Fruit fly (Drosophila melanogaster) whole organism, embryonic: ENCODE measurements around the gene CG32985.

ENCODE experiments used
- CG10321 ChIP-seq: fragments of 200-800 bp; sonication (Bioruptor generic); IDR thresholded peaks from 2 replicates; pipeline ENCODE4 v1.3.6; 2022; ENCODE audit warnings: missing biosample characterization, missing genetic modification characterization
- CG10543 ChIP-seq: fragments of 200-800 bp; sonication (Bioruptor generic); optimal IDR thresholded peaks from 3 replicates; lab custom pipeline; 2017; ENCODE audit warnings: missing biosample characterization, mild to moderate bottlenecking, missing genetic modification characterization, moderate library complexity
- CG11093 ChIP-seq: fragments of 200-800 bp; sonication (Bioruptor generic); IDR thresholded peaks from 3 replicates; pipeline ENCODE4 v1.3.6; 2022; ENCODE audit warnings: missing biosample characterization, missing genetic modification characterization
- CG11504 ChIP-seq: fragments of 200-800 bp; sonication (Bioruptor generic); optimal IDR thresholded peaks from 3 replicates; lab custom pipeline; 2019; ENCODE audit warnings: missing biosample characterization, mild to moderate bottlenecking, missing genetic modification characterization, moderate library complexity
- CG11695 ChIP-seq: fragments of 200-800 bp; sonication (Bioruptor generic); IDR thresholded peaks from 3 replicates; pipeline ENCODE4 v1.3.6; 2022; ENCODE audit warnings: missing biosample characterization, missing genetic modification characterization
- CG12155 ChIP-seq: fragments of 200-800 bp; sonication (Bioruptor generic); optimal IDR thresholded peaks from 3 replicates; lab custom pipeline; 2016; ENCODE audit warnings: missing biosample characterization, missing genetic modification characterization
- CG12299 ChIP-seq: fragments of 200-800 bp; sonication (Bioruptor generic); optimal IDR thresholded peaks from 2 replicates; lab custom pipeline; 2018; ENCODE audit warnings: missing biosample characterization, mild to moderate bottlenecking, missing genetic modification characterization
- CG12769 ChIP-seq: fragments of 200-800 bp; sonication (Bioruptor generic); optimal IDR thresholded peaks from 2 replicates; lab custom pipeline; 2019; ENCODE audit warnings: missing biosample characterization, mild to moderate bottlenecking, missing genetic modification characterization, moderate library complexity
- CG14014 ChIP-seq: fragments of 200-800 bp; sonication (Bioruptor generic); IDR thresholded peaks from 2 replicates; pipeline ENCODE4 v1.3.6; 2022; ENCODE audit warnings: missing biosample characterization, missing genetic modification characterization
- CG18476 ChIP-seq: fragments of 200-800 bp; sonication (Bioruptor generic); optimal IDR thresholded peaks from 2 replicates; lab custom pipeline; 2016; ENCODE audit warnings: missing biosample characterization, mild to moderate bottlenecking, missing genetic modification characterization
- CG18599 ChIP-seq: fragments of 200-800 bp; sonication (Bioruptor generic); optimal IDR thresholded peaks from 3 replicates; lab custom pipeline; 2017; ENCODE audit warnings: missing biosample characterization, missing genetic modification characterization, mild to moderate bottlenecking, moderate library complexity, missing genetic modification reagents
- CG2120 ChIP-seq: fragments of 200-800 bp; sonication (Bioruptor generic); optimal IDR thresholded peaks from 3 replicates; lab custom pipeline; 2016; ENCODE audit warnings: missing biosample characterization, missing genetic modification characterization
- CG32532 ChIP-seq: fragments of 200-800 bp; sonication (Bioruptor generic); IDR thresholded peaks from 2 replicates; pipeline ENCODE4 v1.3.6; 2022; ENCODE audit warnings: missing biosample characterization, missing genetic modification characterization
- CG34422 ChIP-seq: fragments of 200-800 bp; sonication (Bioruptor generic); IDR thresholded peaks from 3 replicates; pipeline ENCODE4 v1.3.6; 2022; ENCODE audit warnings: missing biosample characterization, missing genetic modification characterization
- CG3847 ChIP-seq: fragments of 200-800 bp; sonication (Bioruptor generic); IDR thresholded peaks from 2 replicates; pipeline ENCODE4 v1.3.6; 2022; ENCODE audit warnings: missing biosample characterization, missing genetic modification characterization
- CG4424 ChIP-seq: fragments of 200-800 bp; sonication (Bioruptor generic); optimal IDR thresholded peaks from 3 replicates; lab custom pipeline; 2016; ENCODE audit warnings: missing biosample characterization, missing genetic modification characterization
- CG8290 ChIP-seq, 3 experiments: fragments of 200-800 bp; sonication (Bioruptor generic); optimal IDR thresholded peaks; 2 replicates each; lab custom pipeline; 2016 to 2019; ENCODE audit warnings: missing biosample characterization in 3 of 3, missing genetic modification characterization in 3 of 3, mild to moderate bottlenecking in 2 of 3, moderate library complexity in 1 of 3
- CG8924 ChIP-seq: fragments of 200-800 bp; optimal IDR thresholded peaks from 3 replicates; lab custom pipeline; 2019; ENCODE audit warnings: missing biosample characterization, mild to moderate bottlenecking, missing genetic modification characterization, moderate library complexity
- CG9876 ChIP-seq: fragments of 200-800 bp; sonication (Bioruptor generic); optimal IDR thresholded peaks from 2 replicates; lab custom pipeline; 2016; ENCODE audit warnings: missing biosample characterization, missing genetic modification characterization
- Dbx ChIP-seq: fragments of 200-800 bp; sonication (Bioruptor generic); IDR thresholded peaks from 3 replicates; pipeline ENCODE4 v1.3.6; 2022; ENCODE audit warnings: missing biosample characterization, missing genetic modification characterization
- Doc3 ChIP-seq: fragments of 200-800 bp; sonication (Bioruptor generic); IDR thresholded peaks from 3 replicates; pipeline ENCODE4 v1.3.6; 2022; ENCODE audit warnings: missing biosample characterization, missing genetic modification characterization; ENCODE audit not compliant: partially characterized antibody
- Med ChIP-seq: fragments of 200-800 bp; sonication (Bioruptor generic); peaks from one replicate; lab custom pipeline; 2016; ENCODE audit warnings: missing biosample characterization, missing genetic modification characterization, mild to moderate bottlenecking, inconsistent platforms, moderate library complexity
- PHDP ChIP-seq: fragments of 200-800 bp; sonication (Bioruptor generic); optimal IDR thresholded peaks from 3 replicates; lab custom pipeline; 2018; ENCODE audit warnings: missing biosample characterization, mild to moderate bottlenecking, missing genetic modification characterization, moderate library complexity
- Pdp1 ChIP-seq, 2 experiments: fragments of 200-800 bp; sonication (Bioruptor generic); optimal IDR thresholded peaks; 3 replicates each; lab custom pipeline; 2016; ENCODE audit warnings: missing biosample characterization in 2 of 2, missing genetic modification characterization in 2 of 2, mild to moderate bottlenecking in 1 of 2, moderate library complexity in 1 of 2
- Poxn ChIP-seq: fragments of 200-800 bp; sonication (Bioruptor generic); IDR thresholded peaks from 2 replicates; pipeline ENCODE4 v1.3.6; 2022; ENCODE audit warnings: missing biosample characterization, missing genetic modification characterization
- Rfx ChIP-seq: fragments of 200-800 bp; sonication (Bioruptor generic); IDR thresholded peaks from 2 replicates; pipeline ENCODE4 v1.3.6; 2022; ENCODE audit warnings: missing biosample characterization, missing genetic modification characterization
- Sox102F ChIP-seq: fragments of 200-800 bp; sonication (Bioruptor generic); optimal IDR thresholded peaks from 2 replicates; lab custom pipeline; 2018; ENCODE audit warnings: missing biosample characterization, mild to moderate bottlenecking, missing genetic modification characterization, moderate library complexity
- Xbp1 ChIP-seq: fragments of 200-800 bp; sonication (Bioruptor generic); optimal IDR thresholded peaks from 3 replicates; lab custom pipeline; 2016; ENCODE audit warnings: missing biosample characterization, mild to moderate bottlenecking, missing genetic modification characterization
- bowl ChIP-seq: fragments of 200-800 bp; sonication (Bioruptor generic); IDR thresholded peaks from 2 replicates; pipeline ENCODE4 v1.3.6; 2022; ENCODE audit warnings: missing biosample characterization, missing genetic modification characterization
- ewg ChIP-seq: fragments of 200-800 bp; sonication (Bioruptor generic); optimal IDR thresholded peaks from 3 replicates; lab custom pipeline; 2017; ENCODE audit warnings: mild to moderate bottlenecking, missing biosample characterization, missing genetic modification reagents, missing genetic modification characterization
- gem ChIP-seq: fragments of 200-800 bp; sonication (Bioruptor generic); optimal IDR thresholded peaks from 2 replicates; lab custom pipeline; 2019; ENCODE audit warnings: missing biosample characterization, mild to moderate bottlenecking, missing genetic modification characterization, moderate library complexity
- grau ChIP-seq: fragments of 200-800 bp; optimal IDR thresholded peaks from 3 replicates; lab custom pipeline; 2019; ENCODE audit warnings: missing biosample characterization, mild to moderate bottlenecking, missing genetic modification characterization, moderate library complexity
- lab ChIP-seq: fragments of 200-800 bp; sonication (Bioruptor generic); optimal IDR thresholded peaks from 3 replicates; lab custom pipeline; 2017; ENCODE audit warnings: missing biosample characterization, missing genetic modification characterization, mild to moderate bottlenecking, moderate library complexity, missing genetic modification reagents
- lilli ChIP-seq: fragments of 200-800 bp; sonication (Bioruptor generic); optimal IDR thresholded peaks from 3 replicates; lab custom pipeline; 2016; ENCODE audit warnings: missing biosample characterization, missing genetic modification characterization
- otp ChIP-seq: fragments of 200-800 bp; sonication (Bioruptor generic); IDR thresholded peaks from 3 replicates; pipeline ENCODE4, ENCODE4 v1.3.6; 2022; ENCODE audit warnings: missing biosample characterization, missing genetic modification characterization
- row ChIP-seq: fragments of 200-800 bp; sonication (Bioruptor generic); IDR thresholded peaks from 3 replicates; pipeline ENCODE4 v1.3.6; 2022; ENCODE audit warnings: missing biosample characterization, missing genetic modification characterization
- schlank ChIP-seq: fragments of 200-800 bp; sonication (Bioruptor generic); optimal IDR thresholded peaks from 2 replicates; lab custom pipeline; 2018; ENCODE audit warnings: missing biosample characterization, mild to moderate bottlenecking, missing genetic modification characterization
- sens ChIP-seq: fragments of 200-800 bp; sonication (Bioruptor generic); peaks from one replicate; lab custom pipeline; 2016; ENCODE audit warnings: missing biosample characterization, missing genetic modification characterization
- shn ChIP-seq: fragments of 200-800 bp; sonication (Bioruptor generic); optimal IDR thresholded peaks from 3 replicates; lab custom pipeline; 2016; ENCODE audit warnings: missing biosample characterization, missing genetic modification characterization
- slbo ChIP-seq: fragments of 200-800 bp; sonication (Bioruptor generic); IDR thresholded peaks from 2 replicates; pipeline ENCODE4 v1.3.6; 2022; ENCODE audit warnings: missing biosample characterization, missing genetic modification characterization
- so ChIP-seq: fragments of 200-800 bp; sonication (Bioruptor generic); IDR thresholded peaks from 3 replicates; pipeline ENCODE4 v1.3.6; 2022; ENCODE audit warnings: missing biosample characterization, missing genetic modification characterization
- sr ChIP-seq: fragments of 200-800 bp; sonication (Bioruptor generic); IDR thresholded peaks from 3 replicates; pipeline ENCODE4 v1.3.6; 2022; ENCODE audit warnings: missing biosample characterization, missing genetic modification characterization
- tio ChIP-seq: fragments of 200-800 bp; sonication (Bioruptor generic); optimal IDR thresholded peaks from 2 replicates; lab custom pipeline; 2017; ENCODE audit warnings: missing biosample characterization, missing genetic modification characterization, inconsistent platforms
- vfl ChIP-seq: fragments of 200-800 bp; sonication (Bioruptor generic); optimal IDR thresholded peaks from 2 replicates; lab custom pipeline; 2016; ENCODE audit warnings: missing biosample characterization, missing genetic modification characterization
- wdn ChIP-seq: fragments of 200-800 bp; sonication (Bioruptor generic); IDR thresholded peaks from 2 replicates; pipeline ENCODE4 v1.3.6; 2022; ENCODE audit warnings: missing biosample characterization, missing genetic modification characterization

The CG32985 gene

DNA sequence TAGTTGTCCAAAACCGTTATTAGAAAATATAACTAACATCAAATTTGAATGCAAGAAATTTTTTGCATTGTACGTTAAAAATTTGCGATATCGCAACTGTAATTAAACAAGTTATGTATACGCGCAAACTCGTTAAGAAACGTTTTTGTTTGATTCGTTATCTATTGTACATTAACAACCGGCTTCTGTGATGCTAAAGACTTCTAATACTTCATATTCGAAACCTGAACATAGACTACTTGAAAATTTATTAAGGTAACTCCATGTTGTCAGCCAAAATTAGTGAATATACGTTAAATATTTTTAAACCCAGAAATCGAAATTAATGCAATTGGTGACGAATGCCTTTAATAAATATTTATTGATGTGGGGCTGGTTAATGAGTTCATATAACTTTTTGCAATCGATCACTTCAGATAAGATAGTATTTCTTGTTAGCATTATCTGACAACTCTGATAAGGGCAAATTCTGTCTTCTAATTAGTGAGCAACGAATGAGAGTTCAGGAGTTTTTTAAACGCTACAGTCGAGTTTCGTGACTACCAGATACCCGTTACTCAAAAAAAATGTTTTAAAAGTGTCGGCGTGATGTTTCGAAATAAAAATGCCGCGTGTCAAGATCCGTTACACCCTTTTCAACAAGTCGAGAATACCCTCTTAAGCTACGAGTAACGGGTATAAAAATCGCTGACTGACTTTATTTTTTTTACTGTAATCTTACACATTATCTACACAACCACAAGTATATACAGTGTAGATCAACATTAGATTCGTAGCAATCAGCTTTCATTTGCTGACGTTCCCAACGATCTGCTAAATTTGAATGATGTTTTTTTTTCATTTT, 9.9 kb upstream of the CG32985 start (continued):
- TF ChIP-seq PHDP (tag; lab: Kevin White, UChicago) (peak; percentile 48), bowl (GFP tag; lab: Robert Waterston, UW) (no peak), Sox102F (GFP tag; lab: Kevin White, UChicago) (peak; percentile 24), CG12299 (tag; lab: Kevin White, UChicago) (no peak), Doc3 (GFP tag; lab: Robert Waterston, UW) (no peak), Poxn (GFP tag; lab: Robert Waterston, UW) (no peak), sr (GFP tag; lab: Robert Waterston, UW) (no peak), shn (GFP tag; lab: Kevin White, UChicago) (peak; percentile 58), CG34422 (0 out of 3 replicates have a peak, but pooled peaks have one; percentile 50), CG9876 (GFP tag; lab: Kevin White, UChicago) (peak; percentile 39), wdn (0 out of 2 replicates have a peak, but pooled peaks have one; percentile 22), CG32532 (GFP tag; lab: Robert Waterston, UW) (peak; percentile 70), vfl (no peak), CG11093 (GFP tag; lab: Robert Waterston, UW) (no peak)

DNA sequence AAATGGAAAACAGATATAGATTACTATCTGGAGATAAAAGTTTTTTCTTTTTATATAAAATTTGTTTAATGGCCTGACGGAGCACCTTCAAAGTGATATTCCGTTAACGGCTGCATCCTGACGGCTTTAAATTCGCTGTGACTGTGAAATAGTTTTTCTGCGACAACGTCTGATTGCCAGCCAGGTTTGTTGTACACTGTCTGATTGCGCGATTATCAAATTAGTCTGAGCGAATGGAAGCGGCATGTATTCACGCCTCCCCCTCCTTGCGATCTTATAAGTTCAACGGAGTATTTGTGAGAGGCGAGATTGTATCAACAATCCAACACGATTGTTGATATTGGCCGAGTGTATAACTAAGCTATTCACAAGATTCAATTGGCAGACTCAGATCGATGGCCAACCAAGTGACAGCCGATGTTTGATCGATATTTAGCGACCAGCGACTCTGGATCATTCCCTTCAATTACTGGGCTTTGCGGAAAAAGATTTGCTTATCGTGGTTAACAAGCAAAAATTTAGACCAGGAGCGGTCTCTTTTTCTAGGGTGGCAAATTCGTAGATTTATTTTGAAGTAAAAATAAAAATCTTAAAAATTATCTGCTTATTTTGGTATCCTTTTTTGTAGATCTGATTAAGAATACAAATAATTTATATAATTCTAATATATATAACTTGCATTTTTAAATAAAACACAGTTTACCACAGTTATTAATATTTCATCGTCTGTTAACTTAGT, 6.6 kb upstream of the CG32985 start:
- TF ChIP-seq lab (GFP tag; lab: Kevin White, UChicago), result peak; percentile 3
- no peak for TF ChIP-seq CG8290 (GFP tag; optimal IDR thresholded peaks at IDR 0.05; lab: Kevin White, UChicago)
- TF ChIP-seq CG8290 (tag; optimal IDR thresholded peaks at IDR 0.05; lab: Kevin White, UChicago), result peak in 1 of 2 experiments; percentile 60
- TF ChIP-seq Dbx (GFP tag; lab: Robert Waterston, UW), result peak; percentile 21; the same call in 1 of the 3 replicates
- peak; percentile 29 for TF ChIP-seq grau (tag; lab: Kevin White, UChicago)
- no peak for TF ChIP-seq CG34422
- TF ChIP-seq sens (GFP tag; lab: Kevin White, UChicago), result peak; percentile 19
- TF ChIP-seq Xbp1, result no peak
- TF ChIP-seq slbo (GFP tag; lab: Robert Waterston, UW), result peak; percentile 53
- TF ChIP-seq row (GFP tag; lab: Robert Waterston, UW), result peak; percentile 38; the same call in 2 of the 3 replicates
- TF ChIP-seq CG8924 (tag; lab: Kevin White, UChicago), result no peak
- no peak for TF ChIP-seq CG18476 (GFP tag; lab: Kevin White, UChicago)
- no peak for TF ChIP-seq CG4424 (GFP tag; lab: Kevin White, UChicago)
- TF ChIP-seq Rfx (GFP tag; lab: Robert Waterston, UW), result peak; percentile 7; the same call in 1 of the 2 replicates
- peak; percentile 40 for TF ChIP-seq CG12769 (tag; lab: Kevin White, UChicago)
- TF ChIP-seq CG2120 (GFP tag; lab: Kevin White, UChicago), result peak; percentile 27
- no peak for TF ChIP-seq ewg (GFP tag; lab: Kevin White, UChicago)
- peak; percentile 14; the same call in 1 of the 3 replicates for TF ChIP-seq so (GFP tag; lab: Robert Waterston, UW)
- TF ChIP-seq CG18599 (GFP tag; lab: Kevin White, UChicago), result peak; percentile 38
- peak in 1 of 2 experiments; percentile 15 for TF ChIP-seq Pdp1 (GFP tag; optimal IDR thresholded peaks at IDR 0.05; lab: Kevin White, UChicago)
- TF ChIP-seq otp, result 0 out of 3 replicates have a peak, but pooled peaks have one; percentile 18
- peak; percentile 2 for TF ChIP-seq lilli (GFP tag; lab: Kevin White, UChicago)
- TF ChIP-seq Med (GFP tag; lab: Kevin White, UChicago), result peak; percentile 73
- peak; percentile 16 for TF ChIP-seq CG11504 (tag; lab: Kevin White, UChicago)
- TF ChIP-seq CG11695 (GFP tag; lab: Robert Waterston, UW), result peak; percentile 42; the same call in 1 of the 3 replicates
- peak; percentile 17; the same call in 1 of the 2 replicates for TF ChIP-seq CG14014 (GFP tag; lab: Robert Waterston, UW)
- TF ChIP-seq schlank (tag; lab: Kevin White, UChicago), result peak; percentile 18
- TF ChIP-seq CG32532 (GFP tag; lab: Robert Waterston, UW), result peak; percentile 46; the same call in 1 of the 2 replicates
- TF ChIP-seq gem, result peak; percentile 38
- no peak for TF ChIP-seq tio (GFP tag; lab: Kevin White, UChicago)
- 0 out of 2 replicates have a peak, but pooled peaks have one; percentile 22 for TF ChIP-seq CG10321 (GFP tag; lab: Robert Waterston, UW)
- peak; percentile 1 for TF ChIP-seq CG10543 (GFP tag; lab: Kevin White, UChicago)
- TF ChIP-seq CG3847, result 0 out of 2 replicates have a peak, but pooled peaks have one; percentile 26
- peak; percentile 9 for TF ChIP-seq CG12155 (GFP tag; lab: Kevin White, UChicago)
